Fruit fly (Drosophila melanogaster) whole organism, embryonic: ENCODE data around the gene CG3184.

Experiments
- ATbp ChIP-seq: fragments of 200-800 bp; sonication (Bioruptor generic); optimal IDR thresholded peaks from 2 replicates; lab custom pipeline; 2017; ENCODE audit warnings: missing biosample characterization, mild to moderate bottlenecking, missing genetic modification characterization, missing genetic modification reagents
- Bteb2 ChIP-seq: fragments of 200-800 bp; sonication (Bioruptor generic); optimal IDR thresholded peaks from 2 replicates; lab custom pipeline; 2016; ENCODE audit warnings: missing biosample characterization, missing genetic modification characterization
- CG10366 ChIP-seq: fragments of 200-800 bp; sonication (Bioruptor generic); IDR thresholded peaks from 2 replicates; pipeline ENCODE4 v1.3.6; 2022; ENCODE audit warnings: missing biosample characterization, missing genetic modification characterization
- CG14710 ChIP-seq: fragments of 200-800 bp; sonication (Bioruptor generic); optimal IDR thresholded peaks from 3 replicates; lab custom pipeline; 2019; ENCODE audit warnings: missing biosample characterization, mild to moderate bottlenecking, missing genetic modification characterization, moderate library complexity
- CG1529 ChIP-seq: fragments of 200-800 bp; sonication (Bioruptor generic); optimal IDR thresholded peaks from 3 replicates; lab custom pipeline; 2018; ENCODE audit warnings: missing biosample characterization, missing genetic modification characterization
- CG15601 ChIP-seq: fragments of 200-800 bp; sonication (Bioruptor generic); optimal IDR thresholded peaks from 3 replicates; lab custom pipeline; 2019; ENCODE audit warnings: missing biosample characterization, mild to moderate bottlenecking, missing genetic modification characterization, moderate library complexity
- CG1602 ChIP-seq: fragments of 200-800 bp; sonication (Bioruptor generic); optimal IDR thresholded peaks from 3 replicates; lab custom pipeline; 2016; ENCODE audit warnings: missing biosample characterization, missing genetic modification characterization
- CG16863 ChIP-seq: fragments of 200-800 bp; sonication (Bioruptor generic); optimal IDR thresholded peaks from 3 replicates; lab custom pipeline; 2016; ENCODE audit warnings: missing biosample characterization, missing genetic modification characterization
- CG17385 ChIP-seq: fragments of 200-800 bp; sonication (Bioruptor generic); optimal IDR thresholded peaks from 3 replicates; lab custom pipeline; 2018; ENCODE audit warnings: missing biosample characterization, mild to moderate bottlenecking, missing genetic modification characterization
- CG18011 ChIP-seq: fragments of 200-800 bp; sonication (Bioruptor generic); optimal IDR thresholded peaks from 2 replicates; lab custom pipeline; 2017; ENCODE audit warnings: missing biosample characterization, missing genetic modification characterization, mild to moderate bottlenecking, moderate library complexity, missing genotype
- CG2712 ChIP-seq: fragments of 200-800 bp; optimal IDR thresholded peaks from 3 replicates; lab custom pipeline; 2019; ENCODE audit warnings: missing biosample characterization, mild to moderate bottlenecking, missing genetic modification characterization, moderate library complexity
- CG2875 ChIP-seq: fragments of 200-800 bp; sonication (Bioruptor generic); optimal IDR thresholded peaks from 2 replicates; lab custom pipeline; 2017; ENCODE audit warnings: missing biosample characterization, mild to moderate bottlenecking, missing genetic modification characterization, missing genetic modification reagents
- CG31224 ChIP-seq: fragments of 200-800 bp; sonication (Bioruptor generic); IDR thresholded peaks from 2 replicates; pipeline ENCODE4 v1.3.6; 2022; ENCODE audit warnings: missing biosample characterization, missing genetic modification characterization
- CG32767 ChIP-seq: fragments of 200-800 bp; sonication (Bioruptor generic); IDR thresholded peaks from 2 replicates; pipeline ENCODE4 v1.3.6; 2022; ENCODE audit warnings: missing biosample characterization, missing genetic modification characterization
- CG32772 ChIP-seq: fragments of 200-800 bp; sonication (Bioruptor generic); IDR thresholded peaks from 2 replicates; pipeline ENCODE4 v1.3.6; 2022; ENCODE audit warnings: missing biosample characterization, missing genetic modification characterization
- CG4328 ChIP-seq: fragments of 200-800 bp; sonication (Bioruptor generic); optimal IDR thresholded peaks from 3 replicates; lab custom pipeline; 2017; ENCODE audit warnings: missing biosample characterization, missing genetic modification reagents, missing genetic modification characterization
- CG5180 ChIP-seq: fragments of 200-800 bp; sonication (Bioruptor generic); optimal IDR thresholded peaks from 3 replicates; lab custom pipeline; 2017; ENCODE audit warnings: missing biosample characterization, missing genetic modification characterization, mild to moderate bottlenecking, moderate library complexity, missing genetic modification reagents
- CG6854 ChIP-seq: fragments of 200-800 bp; sonication (Bioruptor generic); optimal IDR thresholded peaks from 3 replicates; lab custom pipeline; 2017; ENCODE audit warnings: missing biosample characterization, mild to moderate bottlenecking, missing genetic modification characterization
- CG7372 ChIP-seq: fragments of 200-800 bp; sonication (Bioruptor generic); IDR thresholded peaks from 2 replicates; pipeline ENCODE4 v1.3.6; 2022; ENCODE audit warnings: missing biosample characterization, missing genetic modification characterization
- CkIIα-i1 ChIP-seq: fragments of 200-800 bp; sonication (Bioruptor generic); IDR thresholded peaks from 2 replicates; pipeline ENCODE4 v1.3.6; 2022; ENCODE audit warnings: missing biosample characterization, missing genetic modification characterization
- Gug ChIP-seq: fragments of 200-800 bp; sonication (Bioruptor generic); IDR thresholded peaks from 4 replicates; pipeline ENCODE4 v1.3.6; 2022; ENCODE audit warnings: missing biosample characterization, missing genetic modification characterization
- HLHmδ ChIP-seq: fragments of 200-800 bp; sonication (Bioruptor generic); optimal IDR thresholded peaks from 2 replicates; lab custom pipeline; 2018; ENCODE audit warnings: missing biosample characterization, mild to moderate bottlenecking, missing genetic modification characterization, moderate library complexity
- Hr3 ChIP-seq: fragments of 200-800 bp; sonication (Bioruptor generic); optimal IDR thresholded peaks from 3 replicates; lab custom pipeline; 2016; ENCODE audit warnings: missing biosample characterization, missing genetic modification characterization
- Lpt ChIP-seq: fragments of >200 bp; optimal IDR thresholded peaks from 2 replicates; lab custom pipeline; 2018; ENCODE audit warnings: missing biosample characterization, missing genetic modification characterization
- MTF-1 ChIP-seq: fragments of 200-800 bp; sonication (Bioruptor generic); optimal IDR thresholded peaks from 2 replicates; lab custom pipeline; 2018; ENCODE audit warnings: missing biosample characterization, mild to moderate bottlenecking, missing genetic modification characterization, borderline replicate concordance
- Meics ChIP-seq: fragments of 200-800 bp; sonication (Bioruptor generic); optimal IDR thresholded peaks from 2 replicates; lab custom pipeline; 2017; ENCODE audit warnings: missing biosample characterization, mild to moderate bottlenecking, missing genetic modification characterization
- Mes4 ChIP-seq: fragments of 200-800 bp; sonication (Bioruptor generic); optimal IDR thresholded peaks from 2 replicates; lab custom pipeline; 2016; ENCODE audit warnings: missing biosample characterization, missing genetic modification characterization
- NFAT ChIP-seq: fragments of 200-800 bp; sonication (Bioruptor generic); IDR thresholded peaks from 2 replicates; pipeline ENCODE4 v1.3.6; 2022; ENCODE audit warnings: missing biosample characterization, missing genetic modification characterization
- NK7.1 ChIP-seq: fragments of 200-800 bp; sonication (Bioruptor generic); optimal IDR thresholded peaks from 3 replicates; lab custom pipeline; 2016; ENCODE audit warnings: missing biosample characterization, missing genetic modification characterization
- Ptx1 ChIP-seq: fragments of 200-800 bp; sonication (Bioruptor generic); IDR thresholded peaks from 2 replicates; pipeline ENCODE4 v1.3.6; 2022; ENCODE audit warnings: missing biosample characterization, missing genetic modification characterization
- Spps ChIP-seq: fragments of 200-800 bp; sonication (Bioruptor generic); optimal IDR thresholded peaks from 2 replicates; lab custom pipeline; 2018; ENCODE audit warnings: missing biosample characterization, mild to moderate bottlenecking, missing genetic modification characterization
- Sry-δ ChIP-seq: fragments of 200-800 bp; sonication (Bioruptor generic); optimal IDR thresholded peaks from 2 replicates; lab custom pipeline; 2016; ENCODE audit warnings: missing biosample characterization, missing genetic modification characterization
- Taf1 ChIP-seq: fragments of 200-800 bp; sonication (Bioruptor generic); IDR thresholded peaks from 2 replicates; pipeline ENCODE4 v1.3.6; 2022; ENCODE audit warnings: missing biosample characterization, missing genetic modification characterization
- Usf ChIP-seq: fragments of 200-800 bp; sonication (Bioruptor generic); optimal IDR thresholded peaks from 2 replicates; lab custom pipeline; 2017; ENCODE audit warnings: missing genotype, missing biosample characterization, missing genetic modification characterization
- abd-A ChIP-seq: fragments of 200-800 bp; sonication (Bioruptor generic); optimal IDR thresholded peaks from 3 replicates; lab custom pipeline; 2019; ENCODE audit warnings: missing biosample characterization, mild to moderate bottlenecking, missing genetic modification characterization, moderate library complexity
- cato ChIP-seq: fragments of 200-800 bp; sonication (Bioruptor generic); optimal IDR thresholded peaks from 2 replicates; lab custom pipeline; 2016; ENCODE audit warnings: missing biosample characterization, missing genetic modification characterization, borderline replicate concordance
- chif ChIP-seq, 2 experiments: fragments of 200-800 bp; sonication (Bioruptor generic); optimal IDR thresholded peaks; 3 replicates each; lab custom pipeline; 2016; ENCODE audit warnings: missing biosample characterization in 2 of 2, missing genetic modification characterization in 2 of 2
- crol ChIP-seq: fragments of 200-800 bp; sonication (Bioruptor generic); IDR thresholded peaks from 2 replicates; pipeline ENCODE4 v1.3.6; 2022; ENCODE audit warnings: missing biosample characterization, missing genetic modification characterization
- fu2 ChIP-seq: fragments of 200-800 bp; sonication (Bioruptor generic); optimal IDR thresholded peaks from 2 replicates; lab custom pipeline; 2016; ENCODE audit warnings: missing biosample characterization, missing genetic modification characterization
- h ChIP-seq: fragments of >200 bp; optimal IDR thresholded peaks from 2 replicates; lab custom pipeline; 2017
- hkb ChIP-seq, 2 experiments: fragments of 200-800 bp in 1 of 2; fragments of >200 bp in 1 of 2; sonication (Bioruptor generic) in 1 of 2; IDR thresholded peaks in 1 of 2; optimal IDR thresholded peaks in 1 of 2; 2 replicates each; pipeline versions ENCODE4 v1.3.6 to Lab custom; 2017 to 2022; ENCODE audit warnings: missing biosample characterization in 1 of 2, missing genetic modification characterization in 1 of 2
- hth ChIP-seq: fragments of >200 bp; optimal IDR thresholded peaks from 2 replicates; lab custom pipeline; 2017; ENCODE audit warnings: inconsistent platforms
- kah ChIP-seq: fragments of 200-800 bp; sonication (Bioruptor generic); optimal IDR thresholded peaks from 2 replicates; lab custom pipeline; 2018; ENCODE audit warnings: missing biosample characterization, mild to moderate bottlenecking, missing genetic modification characterization
- ken ChIP-seq: fragments of 200-800 bp; sonication (Bioruptor generic); IDR thresholded peaks from 3 replicates; pipeline ENCODE4 v1.3.6; 2022; ENCODE audit warnings: missing biosample characterization, missing genetic modification characterization
- kni ChIP-seq: fragments of 200-800 bp; sonication (Bioruptor generic); optimal IDR thresholded peaks from 3 replicates; lab custom pipeline; 2017; ENCODE audit warnings: mild to moderate bottlenecking, missing biosample characterization, missing genetic modification reagents, missing genetic modification characterization
- nerfin-1 ChIP-seq: fragments of 200-800 bp; sonication (Bioruptor generic); optimal IDR thresholded peaks from 3 replicates; lab custom pipeline; 2019; ENCODE audit warnings: missing biosample characterization, mild to moderate bottlenecking, missing genetic modification characterization, moderate library complexity
- nmo ChIP-seq: fragments of 200-800 bp; sonication (Bioruptor generic); optimal IDR thresholded peaks from 2 replicates; lab custom pipeline; 2018; ENCODE audit warnings: missing biosample characterization, mild to moderate bottlenecking, missing genetic modification characterization, moderate library complexity
- pfk ChIP-seq: fragments of 200-800 bp; sonication (Bioruptor generic); optimal IDR thresholded peaks from 2 replicates; lab custom pipeline; 2018; ENCODE audit warnings: missing biosample characterization, mild to moderate bottlenecking, missing genetic modification characterization, moderate library complexity
- pnt ChIP-seq: fragments of 200-800 bp; sonication (Bioruptor generic); optimal IDR thresholded peaks from 3 replicates; lab custom pipeline; 2016; ENCODE audit warnings: missing biosample characterization, missing genetic modification characterization
- sim ChIP-seq: fragments of 200-800 bp; sonication (Bioruptor generic); IDR thresholded peaks from 2 replicates; pipeline ENCODE4 v1.3.6; 2022; ENCODE audit warnings: missing biosample characterization, missing genetic modification characterization
- sqz ChIP-seq: fragments of 200-800 bp; sonication (Bioruptor generic); optimal IDR thresholded peaks from 3 replicates; lab custom pipeline; 2018; ENCODE audit warnings: missing biosample characterization, mild to moderate bottlenecking, missing genetic modification characterization

CG3184 gene

dm6 chrX:6711295-6711694 is 22.7 kb upstream of the CG3184 start (continued):
- TF ChIP-seq Taf1, result no peak
- TF ChIP-seq CG18011 (GFP tag; lab: Kevin White, UChicago), result peak; percentile 16
- TF ChIP-seq h (lab: Kevin White, UChicago), result no peak
- TF ChIP-seq Lpt, result no peak
- no peak for TF ChIP-seq hth (lab: Kevin White, UChicago)
- peak; percentile 74 for TF ChIP-seq pnt (GFP tag; lab: Kevin White, UChicago)
- TF ChIP-seq CkIIα-i1 (GFP tag; lab: Robert Waterston, UW), result no peak
- TF ChIP-seq MTF-1 (GFP tag; lab: Kevin White, UChicago), result peak; percentile 19
- TF ChIP-seq NK7.1 (GFP tag; lab: Kevin White, UChicago), result peak; percentile 61
- TF ChIP-seq chif (GFP tag; optimal IDR thresholded peaks at IDR 0.05; lab: Kevin White, UChicago), result peak; percentile 69 to 82
- peak; percentile 63 for TF ChIP-seq CG4328 (GFP tag; lab: Kevin White, UChicago)
- TF ChIP-seq HLHmδ, result no peak
- TF ChIP-seq CG2875 (GFP tag; lab: Kevin White, UChicago), result peak; percentile 79
- peak; percentile 53; the same call in 3 of the 4 replicates for TF ChIP-seq Gug
- peak; percentile 72 for TF ChIP-seq CG5180 (GFP tag; lab: Kevin White, UChicago)
- TF ChIP-seq CG1529 (GFP tag; lab: Kevin White, UChicago), result peak; percentile 67
- peak; percentile 71 for TF ChIP-seq fu2 (GFP tag; lab: Kevin White, UChicago)
- TF ChIP-seq kni (GFP tag; lab: Kevin White, UChicago), result no peak
- TF ChIP-seq Sry-δ (GFP tag; lab: Kevin White, UChicago), result peak; percentile 28
- peak; percentile 74 for TF ChIP-seq Bteb2 (GFP tag; lab: Kevin White, UChicago)
- TF ChIP-seq CG31224 (GFP tag; lab: Robert Waterston, UW), result peak; percentile 62
- peak; percentile 49 for TF ChIP-seq cato (GFP tag; lab: Kevin White, UChicago)
- TF ChIP-seq CG2712, result peak; percentile 86
- peak; percentile 58 for TF ChIP-seq CG10366 (GFP tag; lab: Robert Waterston, UW)
- TF ChIP-seq hkb (optimal IDR thresholded peaks at IDR 0.05; lab: Kevin White, UChicago), result no peak
- TF ChIP-seq hkb (GFP tag; IDR thresholded peaks at IDR 0.05; lab: Robert Waterston, UW), result peak; percentile 85
- TF ChIP-seq Meics (GFP tag; lab: Kevin White, UChicago), result peak; percentile 81
- TF ChIP-seq Spps (tag; lab: Kevin White, UChicago), result peak; percentile 60
- no peak; the same call in 1 of the 2 replicates for TF ChIP-seq crol (GFP tag; lab: Robert Waterston, UW)
- peak; percentile 67 for TF ChIP-seq CG6854 (GFP tag; lab: Kevin White, UChicago)
- peak; percentile 84 for TF ChIP-seq nmo (GFP tag; lab: Kevin White, UChicago)
- TF ChIP-seq CG14710, result peak; percentile 69
- TF ChIP-seq Mes4 (GFP tag; lab: Kevin White, UChicago), result peak; percentile 52
- TF ChIP-seq kah (GFP tag; lab: Kevin White, UChicago), result peak; percentile 30
- peak; percentile 70; the same call in 2 of the 3 replicates for TF ChIP-seq ken (GFP tag; lab: Robert Waterston, UW)
- TF ChIP-seq abd-A, result no peak
- TF ChIP-seq NFAT (GFP tag; lab: Robert Waterston, UW), result peak; percentile 54
- no peak for TF ChIP-seq pfk
- peak; percentile 65 for TF ChIP-seq CG15601 (tag; lab: Kevin White, UChicago)
- peak; percentile 69 for TF ChIP-seq CG17385 (GFP tag; lab: Kevin White, UChicago)
- peak; percentile 24 for TF ChIP-seq sqz (GFP tag; lab: Kevin White, UChicago)
- TF ChIP-seq ATbp (GFP tag; lab: Kevin White, UChicago), result peak; percentile 82
- TF ChIP-seq nerfin-1 (tag; lab: Kevin White, UChicago), result peak; percentile 45
- TF ChIP-seq sim (GFP tag; lab: Robert Waterston, UW), result 0 out of 2 replicates have a peak, but pooled peaks have one; percentile 9
- 0 out of 2 replicates have a peak, but pooled peaks have one; percentile 35 for TF ChIP-seq CG7372 (GFP tag; lab: Robert Waterston, UW)
- TF ChIP-seq CG16863, result peak; percentile 82
- TF ChIP-seq CG32767, result 0 out of 2 replicates have a peak, but pooled peaks have one; percentile 46
- TF ChIP-seq Usf (GFP tag; lab: Kevin White, UChicago), result peak; percentile 27
- peak; percentile 68 for TF ChIP-seq Hr3 (GFP tag; lab: Kevin White, UChicago)
- peak; percentile 79 for TF ChIP-seq Ptx1
- TF ChIP-seq CG32772, result peak; percentile 75
- peak; percentile 49 for TF ChIP-seq CG1602 (GFP tag; lab: Kevin White, UChicago)
